Worm (Caenorhabditis elegans): ENCODE data around the gene xnd-1.

xnd-1 gene

DNA sequence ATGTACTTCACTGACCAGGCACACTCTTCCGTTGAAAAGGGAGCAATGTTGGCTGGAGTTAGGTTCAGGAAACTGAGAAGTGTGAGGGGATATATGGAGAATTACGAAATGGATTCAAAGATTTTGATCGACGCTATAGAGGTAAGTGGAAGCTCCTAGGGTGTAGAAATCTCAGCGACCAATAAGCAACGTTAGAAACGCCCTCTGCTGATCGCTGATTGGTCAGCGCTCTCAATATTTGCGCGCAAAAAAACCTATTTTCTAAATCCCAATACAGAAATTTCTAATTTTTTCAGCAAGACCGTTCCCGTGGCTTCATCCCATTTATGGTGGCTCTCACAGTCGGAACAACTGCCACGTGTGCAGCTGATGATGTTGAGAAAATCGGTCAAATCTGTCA is 11.4 kb downstream of the xnd-1 start:
- no peak for TF ChIP-seq ceh-40 (GFP tag; IDR thresholded peaks at IDR 0.05)
- no peak for TF ChIP-seq bed-1 (GFP tag; IDR thresholded peaks at IDR 0.05)
- no peak for TF ChIP-seq xnd-1 (tag; optimal IDR thresholded peaks at IDR 0.05)
- TF ChIP-seq zfh-2 (GFP tag; conservative IDR thresholded peaks at IDR 0.05): no peak
- TF ChIP-seq egrh-3 (GFP tag; IDR thresholded peaks at IDR 0.05): no peak
- no peak for TF ChIP-seq dpl-1 (GFP tag; optimal IDR thresholded peaks at IDR 0.05)
- no peak for TF ChIP-seq attf-5 (GFP tag; optimal IDR thresholded peaks at IDR 0.05)
- no peak for TF ChIP-seq B0336.3 (GFP tag; IDR thresholded peaks at IDR 0.05)
- TF ChIP-seq snpc-3.4 (tag; optimal IDR thresholded peaks at IDR 0.05): no peak
- no peak for TF ChIP-seq F57C9.4 (tag; optimal IDR thresholded peaks at IDR 0.05)
- TF ChIP-seq ztf-28 (GFP tag; IDR thresholded peaks at IDR 0.05): no peak

DNA sequence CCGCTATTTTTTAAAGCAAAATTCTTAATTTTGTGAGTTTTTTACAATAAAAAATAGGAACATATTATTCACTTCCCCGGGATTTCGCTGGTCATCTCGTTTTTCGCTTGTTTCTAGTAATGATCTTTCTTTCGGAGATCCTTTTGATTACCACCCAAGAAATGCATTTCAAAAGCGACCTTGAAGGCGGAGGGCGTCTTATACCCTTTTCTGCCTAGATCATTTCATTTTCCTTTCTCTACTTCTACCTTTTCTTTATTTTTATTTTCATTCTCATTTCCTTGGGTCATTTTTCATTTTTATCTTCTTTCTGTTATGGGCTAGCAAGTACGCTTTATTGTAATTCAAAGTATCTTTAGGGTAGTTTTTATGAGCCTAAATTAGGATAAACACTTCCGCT is 15.9 kb downstream of the xnd-1 start:
- no peak for TF ChIP-seq ceh-100 (GFP tag; IDR thresholded peaks at IDR 0.05)

DNA sequence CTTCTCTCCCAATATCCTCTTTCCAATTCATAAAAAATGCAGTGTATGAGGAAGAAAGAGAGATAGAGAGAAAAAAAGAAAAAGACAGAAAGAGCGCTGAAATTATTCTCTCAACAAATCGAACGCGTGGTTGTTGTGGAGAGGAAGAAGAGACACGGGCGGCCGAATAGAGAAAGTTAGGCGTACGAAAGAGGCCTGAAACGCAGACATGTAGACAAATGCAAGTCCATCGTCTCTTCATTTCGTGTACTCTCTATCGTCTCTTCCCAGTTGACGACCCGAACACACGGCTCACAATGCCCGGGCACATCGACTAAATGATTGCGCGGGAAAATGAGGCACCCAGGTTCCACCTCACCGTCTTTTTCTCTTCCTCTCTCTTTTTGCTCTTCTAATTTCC is 17.0 kb downstream of the xnd-1 start:
- peak; percentile 22; the same call in 1 of the 2 replicates for TF ChIP-seq C17E4.6 (GFP tag; IDR thresholded peaks at IDR 0.05)
- TF ChIP-seq mel-28 (tag; optimal IDR thresholded peaks at IDR 0.05; ENCODE audit: borderline replicate concordance): no peak
- no peak for TF ChIP-seq ztf-3 (GFP tag; optimal IDR thresholded peaks at IDR 0.05)
- TF ChIP-seq zim-3 (tag; optimal IDR thresholded peaks at IDR 0.05): no peak
- TF ChIP-seq hlh-26 (GFP tag; conservative IDR thresholded peaks at IDR 0.05): no peak
- no peak for TF ChIP-seq nfyb-1 (GFP tag; IDR thresholded peaks at IDR 0.05)
- TF ChIP-seq F39B2.1 (GFP tag; IDR thresholded peaks at IDR 0.05): no peak
- TF ChIP-seq somi-1 (GFP tag; optimal IDR thresholded peaks at IDR 0.05): peak; percentile 26
- no peak for TF ChIP-seq ama-1 (optimal IDR thresholded peaks at IDR 0.05)
- TF ChIP-seq ama-1 (GFP tag; optimal IDR thresholded peaks at IDR 0.05): no peak
- no peak for TF ChIP-seq egrh-3 (GFP tag; IDR thresholded peaks at IDR 0.05)
- no peak for TF ChIP-seq B0261.1 (tag; optimal IDR thresholded peaks at IDR 0.05)
- no peak for TF ChIP-seq akir-1 (GFP tag; optimal IDR thresholded peaks at IDR 0.05)
- no peak for TF ChIP-seq dpff-1 (tag; optimal IDR thresholded peaks at IDR 0.05)
- TF ChIP-seq T07F8.4 (tag; optimal IDR thresholded peaks at IDR 0.05): no peak
- no peak for TF ChIP-seq ccch-3 (GFP tag; optimal IDR thresholded peaks at IDR 0.05)
- TF ChIP-seq ets-4 (GFP tag; optimal IDR thresholded peaks at IDR 0.05): peak; percentile 30
- TF ChIP-seq fkh-3 (tag; optimal IDR thresholded peaks at IDR 0.05): no peak
- 0 out of 2 replicates have a peak, but pooled peaks have one; percentile 23 for TF ChIP-seq rcor-1 (GFP tag; IDR thresholded peaks at IDR 0.05)
- no peak for TF ChIP-seq F49E8.2 (tag; optimal IDR thresholded peaks at IDR 0.05; ENCODE audit: insufficient read depth)
- no peak for TF ChIP-seq sptf-2 (GFP tag; optimal IDR thresholded peaks at IDR 0.05)
- no peak for TF ChIP-seq snpc-1.3 (tag; optimal IDR thresholded peaks at IDR 0.05; ENCODE audit: insufficient read depth)
- TF ChIP-seq Y67H2A.10 (GFP tag; conservative IDR thresholded peaks at IDR 0.05): no peak
- TF ChIP-seq lsl-1 (GFP tag; optimal IDR thresholded peaks at IDR 0.05): no peak
- peak; percentile 81 for TF ChIP-seq dox-1 (GFP tag; IDR thresholded peaks at IDR 0.05)
- TF ChIP-seq attf-6 (GFP tag; IDR thresholded peaks at IDR 0.05): no peak
- no peak for TF ChIP-seq snpc-3.4 (tag; optimal IDR thresholded peaks at IDR 0.05)
- TF ChIP-seq lin-35 (GFP tag; optimal IDR thresholded peaks at IDR 0.05): peak in 1 of 3 experiments; percentile 34
- TF ChIP-seq pbrm-1 (GFP tag; IDR thresholded peaks at IDR 0.05): no peak
- TF ChIP-seq lsy-27 (tag; optimal IDR thresholded peaks at IDR 0.05; ENCODE audit: borderline replicate concordance, insufficient read depth): no peak
- no peak for TF ChIP-seq gei-17 (GFP tag; optimal IDR thresholded peaks at IDR 0.05)
- TF ChIP-seq Y53F4B.3 (GFP tag; IDR thresholded peaks at IDR 0.05): no peak
- TF ChIP-seq T26A5.8 (tag; optimal IDR thresholded peaks at IDR 0.05): no peak
- no peak for TF ChIP-seq bed-2 (GFP tag; IDR thresholded peaks at IDR 0.05)
- peak; percentile 96 for TF ChIP-seq nhr-80 (tag; optimal IDR thresholded peaks at IDR 0.05)
- TF ChIP-seq nhr-120 (GFP tag; IDR thresholded peaks at IDR 0.05): no peak
- TF ChIP-seq ztf-6 (GFP tag; IDR thresholded peaks at IDR 0.05): no peak
- TF ChIP-seq dpl-1 (GFP tag; optimal IDR thresholded peaks at IDR 0.05): no peak
